Worm (Caenorhabditis elegans) whole organism, early embryonic: Measurements from ENCODE around the gene ZK666.15.

Experiments used
- B0310.2 ChIP-seq: sonication (generic microtip); optimal IDR thresholded peaks from 2 replicates; lab custom pipeline; 2016; ENCODE audit warnings: mild to moderate bottlenecking, missing genetic modification characterization, missing compliant biosample characterization
- F13C5.2 ChIP-seq: sonication (generic microtip); optimal IDR thresholded peaks from 2 replicates; lab custom pipeline; 2017; ENCODE audit warnings: mild to moderate bottlenecking, missing genetic modification characterization, inconsistent platforms, missing compliant biosample characterization
- ama-1 ChIP-seq: fragments of 150-350 bp; optimal IDR thresholded peaks from 2 replicates; lab custom pipeline; 2014
- ceh-36 ChIP-seq: sonication (generic microtip); optimal IDR thresholded peaks from 2 replicates; lab custom pipeline; 2016; ENCODE audit warnings: missing genetic modification characterization, inconsistent platforms, missing compliant biosample characterization
- hmg-4 ChIP-seq: fragments of 200-800 bp; sonication (Bioruptor generic); optimal IDR thresholded peaks from 2 replicates; lab custom pipeline; 2018; ENCODE audit warnings: mild to moderate bottlenecking, missing genetic modification characterization, missing compliant biosample characterization
- hnd-1 ChIP-seq: sonication (generic microtip); optimal IDR thresholded peaks from 2 replicates; lab custom pipeline; 2016; ENCODE audit warnings: missing genetic modification characterization, missing compliant biosample characterization
- sea-1 ChIP-seq: fragments of 200-800 bp; sonication (Bioruptor generic); conservative IDR thresholded peaks from 2 replicates; pipeline ENCODE4 v1.3.6; 2022; ENCODE audit warnings: missing genetic modification characterization, missing compliant biosample characterization
- tbx-11 ChIP-seq: fragments of 200-800 bp; sonication (Bioruptor generic); IDR thresholded peaks from 2 replicates; pipeline ENCODE4 v1.3.6; 2022; ENCODE audit warnings: missing genetic modification characterization, missing compliant biosample characterization
- tbx-37 ChIP-seq: fragments of 200-800 bp; sonication (Bioruptor generic); conservative IDR thresholded peaks from 2 replicates; pipeline ENCODE4 v1.3.6; 2022; ENCODE audit warnings: missing genetic modification reagents, missing genetic modification characterization, missing compliant biosample characterization
- tra-4 ChIP-seq: sonication (generic microtip); optimal IDR thresholded peaks from 2 replicates; lab custom pipeline; 2017; ENCODE audit warnings: missing genetic modification characterization, missing compliant biosample characterization

DNA sequence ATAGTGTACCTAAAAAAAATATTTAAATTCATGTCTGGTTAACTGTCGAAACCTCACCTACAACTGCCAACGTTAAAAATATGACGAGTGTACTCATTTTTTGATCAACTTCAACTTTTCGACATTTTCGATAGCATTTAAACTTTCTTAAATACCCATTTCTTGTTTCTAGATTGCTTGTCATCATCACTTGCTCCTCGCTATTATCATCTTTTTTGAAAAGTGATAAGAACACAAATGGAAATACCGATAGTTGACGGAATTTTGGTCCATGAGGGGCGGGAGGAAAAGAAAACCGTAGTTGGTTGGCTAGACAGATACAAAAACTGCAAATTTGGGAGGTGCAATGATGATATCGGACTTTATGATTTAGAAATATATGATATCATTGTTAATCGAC, 16.7 kb upstream of the ZK666.15 start, which contains the start of gene clec-143:
- TF ChIP-seq ama-1 (lab: Kevin White, UChicago) (no peak), ceh-36 (tag; lab: Kevin White, UChicago) (no peak), F13C5.2 (no peak), B0310.2 (tag; lab: Kevin White, UChicago) (no peak), hnd-1 (no peak), hmg-4 (no peak), tbx-11 (no peak), sea-1 (GFP tag; lab: Robert Waterston, UW) (no peak), tra-4 (tag; lab: Kevin White, UChicago) (no peak), tbx-37 (no peak)
